Worm (Caenorhabditis elegans) whole organism, dauer: Measurements from ENCODE around the gene cyp-31A2.
"Not testable (repeated sequence)": the region's sequence is repeated elsewhere in the genome, so short reads cannot be mapped to it uniquely, and the experiment has no call there.

ENCODE experiments used
- unc-62 ChIP-seq: sonication (generic microtip); optimal IDR thresholded peaks from 2 replicates; lab custom pipeline; 2017; ENCODE audit warnings: missing biosample characterization, missing genetic modification reagents, missing genetic modification characterization

cyp-31A2 gene

DNA sequence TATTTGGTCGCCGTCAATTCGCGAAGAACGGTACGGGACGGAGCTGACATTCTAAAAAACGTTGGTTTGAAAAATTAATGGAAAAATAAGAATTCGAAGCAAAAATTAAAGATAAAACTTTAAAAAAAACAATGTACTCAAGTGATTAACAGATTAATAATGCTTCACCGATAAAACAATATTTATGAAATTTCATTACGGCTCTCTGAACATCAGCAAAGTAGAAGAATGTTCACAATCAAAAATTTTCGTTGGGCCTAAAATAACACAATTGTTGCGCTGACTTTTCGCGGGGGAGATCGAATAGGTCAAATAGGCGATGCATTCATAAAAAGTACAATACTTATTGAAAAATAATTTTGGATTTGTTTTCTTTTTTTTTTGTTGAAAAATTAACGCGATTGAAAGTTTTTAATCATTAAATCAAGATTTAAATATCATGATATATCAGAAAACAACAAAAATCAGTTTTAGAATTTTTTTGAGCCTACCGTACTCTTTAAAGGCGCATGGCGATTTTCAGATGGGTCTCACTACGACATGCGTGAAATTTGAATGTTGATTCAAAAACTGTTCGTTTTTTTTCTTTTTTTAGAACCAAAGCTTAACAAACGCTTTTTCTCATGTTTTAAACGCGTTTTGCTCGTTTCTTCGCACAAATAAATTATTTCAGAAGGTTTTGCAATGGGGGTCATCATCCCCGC is at the start of gene cyp-31A2, which contains the start of gene memi-3:
Gene cyp-31A2 (plus strand): TSS at position 674 of the 704 bp plus-strand sequence.
Gene memi-3 (minus strand): TSS at position 51 of the 704 bp plus-strand sequence.
- TF ChIP-seq unc-62 (GFP tag; lab: Kevin White, UChicago) = no peak

DNA sequence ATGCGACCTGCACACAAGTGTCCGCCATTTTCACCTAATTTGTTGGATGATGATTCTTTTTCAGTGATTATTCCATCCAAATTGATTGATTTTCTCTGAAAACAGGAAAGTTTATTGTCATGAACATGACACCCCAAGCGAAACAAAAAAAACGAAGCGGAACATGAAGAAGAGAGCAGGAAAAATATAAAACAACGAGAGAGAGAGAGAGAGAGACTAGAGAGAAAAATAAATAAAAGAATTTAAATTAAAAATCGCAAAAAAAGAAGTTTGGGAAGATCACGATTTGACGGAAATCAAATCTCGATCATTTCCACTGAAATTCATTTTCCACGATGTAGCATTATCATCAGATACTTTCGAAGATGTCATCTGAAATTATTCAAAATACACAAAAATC is 44.0 kb upstream of the cyp-31A2 start, which contains the start of gene klp-12:
Gene klp-12 (minus strand): TSS at position 101 of the 400 bp plus-strand sequence.
- no peak for TF ChIP-seq unc-62 (GFP tag; lab: Kevin White, UChicago)

DNA sequence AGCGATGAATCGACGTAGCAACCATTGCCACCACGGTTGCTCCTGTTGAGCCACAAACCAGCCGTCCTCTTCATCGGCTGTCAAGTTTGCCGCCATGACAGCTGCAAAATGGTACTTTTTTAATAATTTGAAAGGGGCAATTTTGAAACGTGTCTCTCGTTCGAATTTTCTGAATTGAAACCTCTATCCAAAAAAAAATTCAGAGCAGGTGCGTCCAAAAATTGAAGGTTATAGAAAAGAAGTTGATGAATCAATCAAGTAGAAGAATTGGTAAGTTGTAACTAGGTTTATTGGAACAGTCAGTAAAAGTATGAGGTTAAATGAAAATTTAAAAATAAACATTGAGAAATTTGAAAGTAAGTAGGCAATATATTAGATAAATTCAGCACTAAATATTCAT is 42.4 kb upstream of the cyp-31A2 start, which contains the start of gene T01G1.4:
Gene T01G1.4 (minus strand): TSS at position 101 of the 400 bp plus-strand sequence.
- TF ChIP-seq unc-62 (GFP tag; lab: Kevin White, UChicago) = no peak

DNA sequence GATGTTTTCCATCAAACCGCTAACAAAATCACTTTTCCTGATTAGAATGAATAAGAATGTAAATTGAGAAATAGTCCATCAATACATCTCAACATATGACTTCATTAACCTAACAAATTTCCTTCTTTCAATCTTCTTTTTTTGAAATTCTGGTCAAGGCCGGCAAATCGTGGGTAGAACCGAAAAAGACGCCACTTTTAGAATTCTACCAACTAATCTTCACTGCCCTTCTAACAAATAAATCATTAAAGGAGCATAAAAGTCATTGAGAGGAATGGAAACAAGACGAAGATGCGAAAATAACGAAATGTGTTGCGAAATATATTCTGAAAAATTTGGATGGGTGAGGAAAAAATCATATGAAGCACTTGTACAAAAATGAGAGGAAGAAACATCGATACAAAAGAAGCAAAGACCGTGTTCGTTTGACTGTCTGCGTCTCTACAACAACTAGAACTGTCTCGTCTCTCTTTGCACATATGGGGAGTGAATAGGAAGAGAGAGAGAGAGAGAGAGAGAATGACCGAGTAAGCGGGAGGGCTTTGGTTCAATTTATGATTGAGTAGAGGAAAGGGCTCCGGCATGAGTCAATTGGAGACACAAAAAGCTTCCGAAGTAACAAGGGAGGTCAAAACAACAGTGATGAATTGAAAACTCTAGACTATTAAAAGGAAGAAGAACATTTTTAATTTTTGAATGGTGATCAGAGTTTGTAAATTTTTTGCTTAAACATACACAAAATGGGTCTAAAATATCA is 39.8 kb upstream of the cyp-31A2 start:
- TF ChIP-seq unc-62 (GFP tag; lab: Kevin White, UChicago) = no peak

DNA sequence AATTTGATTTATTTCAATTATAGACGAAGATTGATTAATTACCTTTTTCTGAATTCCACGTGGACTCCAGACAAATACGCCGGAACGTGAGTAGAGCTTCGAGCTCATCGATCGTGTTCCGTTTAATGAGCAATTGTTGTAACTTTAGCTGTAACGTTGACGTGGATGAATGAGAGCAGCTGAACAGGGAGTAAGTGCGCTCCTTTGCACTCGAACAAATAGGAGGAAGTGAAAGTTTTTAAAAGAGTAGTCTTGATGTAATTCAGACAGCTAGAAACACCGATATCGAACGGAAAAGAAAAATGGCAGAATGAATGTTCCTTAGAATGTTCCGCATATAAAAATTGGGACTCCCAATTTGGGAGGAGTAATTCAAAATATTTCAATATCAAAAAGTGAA is 32.1 kb upstream of the cyp-31A2 start, which contains the start of gene sec-31:
Gene sec-31 (minus strand): TSS at position 148 of the 400 bp plus-strand sequence.
- no peak for TF ChIP-seq unc-62 (GFP tag; lab: Kevin White, UChicago)

DNA sequence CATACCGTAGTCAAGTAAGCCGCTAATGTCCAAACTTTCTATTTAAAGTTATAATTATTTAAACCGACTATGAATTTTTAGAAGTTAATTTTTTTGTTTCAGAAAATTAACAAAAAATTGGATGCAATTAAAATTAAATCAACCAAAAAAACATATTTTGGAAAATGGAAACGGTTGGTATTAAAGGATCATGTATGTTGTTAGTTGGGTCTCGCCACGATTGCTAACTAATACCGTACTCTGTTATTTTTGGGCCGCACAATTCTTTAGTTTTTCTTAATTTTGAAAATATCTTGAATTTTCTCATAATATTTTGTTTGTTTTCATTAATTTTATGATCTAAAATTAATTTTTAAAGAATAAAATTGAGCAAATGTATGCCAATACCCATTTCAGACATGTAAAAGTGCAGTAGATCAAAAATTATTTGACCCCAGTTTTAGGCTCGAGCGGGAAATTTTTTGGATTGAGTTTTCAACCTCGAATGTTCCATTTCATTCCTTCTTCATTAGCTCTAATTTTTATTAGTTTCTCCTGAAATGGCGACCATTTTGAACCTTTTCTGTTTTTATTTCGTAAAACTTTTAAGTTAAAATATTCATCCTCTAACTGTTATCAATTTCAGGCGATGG is 31.3 kb upstream of the cyp-31A2 start, which contains the start of gene cbd-1:
Gene cbd-1 (plus strand): TSS at position 626 of the 632 bp plus-strand sequence.
- TF ChIP-seq unc-62 (GFP tag; lab: Kevin White, UChicago) = no peak

DNA sequence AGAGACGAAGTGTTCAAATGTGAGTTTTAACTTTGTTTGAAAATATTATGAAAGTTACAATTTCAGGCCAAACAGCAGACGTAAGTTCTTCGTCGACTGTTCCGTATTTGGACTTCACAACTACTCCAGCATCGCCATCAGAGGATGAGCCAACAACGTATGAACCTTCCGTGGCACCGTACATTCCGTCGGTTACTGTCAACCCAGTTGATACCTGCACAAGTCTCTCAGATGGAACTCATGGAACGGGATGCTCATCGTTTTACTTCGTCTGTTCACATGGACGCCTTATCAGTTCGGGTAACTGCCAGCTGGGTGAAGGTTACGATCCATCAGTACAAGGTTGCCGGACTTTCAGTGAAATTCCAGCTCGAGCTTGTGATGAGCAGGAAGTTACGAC is 28.0 kb upstream of the cyp-31A2 start:
- no peak for TF ChIP-seq unc-62 (GFP tag; lab: Kevin White, UChicago)

DNA sequence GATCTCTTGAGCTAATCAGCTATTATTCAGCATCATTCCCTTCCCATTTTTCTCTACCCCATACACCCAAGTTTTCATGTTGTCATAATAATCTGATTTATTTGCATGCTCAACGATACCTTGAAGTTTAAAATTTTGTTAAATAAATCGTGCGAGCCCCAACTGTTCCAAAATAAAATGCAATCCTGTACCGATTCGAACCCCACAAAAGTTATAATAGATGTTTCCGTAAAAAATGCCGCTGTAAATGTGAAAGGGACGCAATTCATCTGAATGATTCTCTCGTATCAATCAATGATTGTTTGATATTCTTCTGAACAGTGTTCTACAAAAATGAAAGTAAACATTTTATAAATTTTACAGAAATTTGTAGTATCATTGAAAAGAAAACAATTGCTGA is 26.3 kb upstream of the cyp-31A2 start:
- no peak for TF ChIP-seq unc-62 (GFP tag; lab: Kevin White, UChicago)

DNA sequence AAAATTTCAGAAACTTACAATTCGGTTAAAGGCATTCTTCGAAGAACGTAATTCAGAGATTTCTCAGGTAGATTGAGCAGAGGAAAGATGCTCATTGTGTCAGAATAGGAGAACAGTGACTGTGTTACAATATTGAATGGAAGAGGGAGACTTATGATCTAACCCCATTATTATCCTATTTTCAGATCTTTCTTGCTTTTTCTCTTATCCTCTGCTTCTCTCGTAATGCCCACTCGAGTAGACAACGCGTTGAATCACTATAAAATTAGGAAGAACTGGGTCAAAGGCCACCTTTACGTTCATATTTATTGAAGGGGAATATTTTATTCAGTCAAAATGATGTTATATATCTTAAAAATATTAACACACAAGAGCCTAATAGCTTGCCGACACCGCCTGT is 24.5 kb upstream of the cyp-31A2 start, which contains the start of gene fbxb-76:
Gene fbxb-76 (minus strand): TSS at position 101 of the 400 bp plus-strand sequence.
- TF ChIP-seq unc-62 (GFP tag; lab: Kevin White, UChicago) = no peak

DNA sequence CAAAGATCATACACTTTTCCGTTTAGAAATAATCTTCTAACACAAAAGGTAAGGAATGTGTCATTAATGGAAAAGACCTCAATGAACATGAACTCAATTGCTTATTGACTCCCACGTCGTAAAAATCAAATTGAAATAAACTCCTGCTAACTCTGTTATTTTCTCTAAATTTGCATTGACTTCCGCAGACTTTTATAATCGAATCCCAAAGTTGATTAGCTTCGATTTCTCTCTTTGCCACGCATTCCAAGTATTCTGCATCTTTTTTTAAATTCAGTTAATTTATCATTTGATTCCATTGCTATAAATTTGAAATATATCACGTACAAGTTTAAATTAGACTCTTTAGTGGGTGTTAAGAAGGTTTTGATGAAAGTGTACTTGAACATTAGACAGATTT is 15.1 kb upstream of the cyp-31A2 start:
- no peak for TF ChIP-seq unc-62 (GFP tag; lab: Kevin White, UChicago)

DNA sequence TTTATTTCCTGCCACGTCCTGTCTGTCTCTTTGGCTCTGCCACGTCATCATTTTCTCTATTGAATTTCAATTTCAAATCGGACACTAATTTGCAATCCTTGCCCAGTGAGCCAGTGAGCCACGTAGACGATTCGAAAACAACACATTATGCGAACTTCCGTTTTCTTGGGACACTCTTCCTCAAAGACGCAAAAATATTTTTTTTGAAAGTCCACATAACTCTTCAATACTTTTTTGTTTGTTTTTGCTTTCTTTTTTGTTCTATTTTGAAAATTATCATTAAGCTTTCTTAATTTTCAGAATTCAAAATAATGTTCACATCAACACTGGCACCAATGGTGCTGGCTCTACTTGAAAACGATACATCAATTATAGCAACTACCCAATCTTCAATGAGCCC is 9.5 kb upstream of the cyp-31A2 start, which contains the start of gene tag-89:
Gene tag-89 (plus strand): TSS at position 301 of the 400 bp plus-strand sequence.
- TF ChIP-seq unc-62 (GFP tag; lab: Kevin White, UChicago) = no peak

DNA sequence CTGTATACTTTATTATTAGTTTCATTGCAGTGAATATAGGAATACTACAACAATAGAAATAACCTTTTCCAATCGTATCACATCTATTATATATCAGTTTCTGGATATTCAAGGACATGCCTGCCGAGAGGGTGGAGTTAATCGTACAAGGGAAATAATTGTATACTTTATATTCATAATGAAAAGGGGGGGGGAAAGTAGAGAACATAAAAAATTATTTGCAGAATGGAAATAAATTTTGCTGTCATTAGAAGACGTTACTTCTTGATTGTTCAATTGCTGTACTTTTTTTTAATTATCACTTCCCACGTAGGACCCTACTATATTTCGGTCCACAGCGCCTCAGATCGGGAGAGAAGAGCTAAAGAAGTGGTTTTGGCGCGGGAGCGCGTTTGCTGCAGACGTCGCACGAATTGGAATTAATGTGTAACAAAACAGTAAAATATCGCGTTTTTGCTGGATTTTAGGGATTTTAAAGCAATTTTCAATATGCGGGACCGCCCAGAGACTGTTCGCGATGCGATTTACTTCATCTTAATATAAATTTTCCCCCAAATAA is 5.4 kb upstream of the cyp-31A2 start, which contains the start of gene dsl-6:
Gene dsl-6 (minus strand): TSS at position 51 of the 559 bp plus-strand sequence.
- TF ChIP-seq unc-62 (GFP tag; lab: Kevin White, UChicago) = not testable (repeated sequence)

DNA sequence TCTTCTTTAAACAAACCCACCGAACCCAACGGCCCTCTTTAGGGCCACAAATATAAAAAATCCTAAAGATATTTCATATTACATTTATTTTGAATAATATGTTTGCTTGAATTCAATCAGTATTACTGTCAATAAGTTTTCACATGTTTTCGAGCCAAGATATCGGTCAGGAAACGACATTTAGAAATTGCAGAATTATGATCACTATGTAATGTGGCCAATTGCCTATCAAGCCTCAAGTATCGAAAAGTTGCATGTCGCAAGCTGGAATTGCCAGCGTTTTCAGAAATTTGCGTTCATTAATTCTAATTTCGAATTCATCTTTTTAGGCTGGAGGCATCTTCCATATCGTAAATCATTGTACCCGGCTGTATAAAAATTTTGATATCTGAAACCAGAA is 2.3 kb upstream of the cyp-31A2 start:
- TF ChIP-seq unc-62 (GFP tag; lab: Kevin White, UChicago) = no peak

DNA sequence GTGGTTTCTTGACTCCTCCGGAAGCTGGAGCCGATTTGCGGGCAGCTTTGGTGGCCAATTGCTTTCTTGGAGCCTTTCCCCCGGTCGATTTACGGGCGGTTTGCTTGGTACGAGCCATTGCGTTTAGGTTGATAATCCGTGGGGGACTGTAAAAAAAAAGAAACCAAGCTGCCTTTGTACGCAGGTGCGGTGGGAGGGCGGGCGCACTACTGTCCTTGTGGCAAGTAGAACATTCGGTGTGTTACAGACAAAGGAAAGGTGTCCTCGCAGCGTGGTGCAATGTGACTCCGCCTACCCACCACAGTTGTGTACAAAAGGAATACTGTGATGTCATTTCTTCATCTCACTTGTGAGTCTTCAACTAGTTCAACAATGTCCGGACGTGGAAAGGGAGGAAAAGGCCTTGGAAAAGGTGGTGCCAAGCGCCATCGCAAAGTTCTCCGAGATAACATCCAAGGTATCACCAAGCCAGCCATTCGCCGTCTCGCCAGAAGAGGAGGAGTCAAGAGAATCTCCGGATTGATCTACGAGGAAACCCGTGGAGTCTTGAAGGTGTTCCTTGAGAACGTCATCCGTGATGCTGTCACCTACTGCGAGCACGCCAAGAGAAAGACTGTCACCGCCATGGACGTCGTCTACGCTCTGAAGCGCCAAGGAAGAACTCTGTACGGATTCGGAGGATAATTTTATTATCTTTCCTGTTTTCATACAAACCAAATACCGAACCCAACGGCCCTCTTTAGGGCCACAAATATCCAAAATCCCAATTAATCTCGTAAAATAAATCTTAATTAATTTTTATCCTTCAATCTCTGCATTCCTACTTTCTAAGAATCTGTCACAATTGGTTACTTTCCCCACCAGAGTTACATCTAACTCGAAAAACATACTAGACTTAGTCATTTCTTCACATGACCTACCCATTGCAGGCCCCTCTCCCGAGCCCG is 3.3 kb downstream of the cyp-31A2 start, which contains the start of the genes his-63 and his-64:
Gene his-63 (minus strand): TSS at position 118 of the 947 bp plus-strand sequence.
Gene his-64 (plus strand): TSS at position 373 of the 947 bp plus-strand sequence.
- not testable (repeated sequence) for TF ChIP-seq unc-62 (GFP tag; lab: Kevin White, UChicago)
